Worm (Caenorhabditis elegans) whole organism, L4 larva: Measurements from ENCODE around the gene Y54G2A.37.
"Not testable (repeated sequence)": the region's sequence is repeated elsewhere in the genome, so short reads cannot be mapped to it uniquely, and the experiment has no call there.

Experiments
- F26F4.8 ChIP-seq: fragments of 200-800 bp; sonication (Bioruptor generic); conservative IDR thresholded peaks from 2 replicates; pipeline ENCODE4 v1.3.6; 2022; ENCODE audit warnings: missing genetic modification characterization, missing compliant biosample characterization
- F49E8.2 ChIP-seq: sonication (generic microtip); optimal IDR thresholded peaks from 2 replicates; lab custom pipeline; 2016; ENCODE audit warnings: missing compliant biosample characterization, mild to moderate bottlenecking, missing genetic modification characterization, borderline replicate concordance
- T26A8.4 ChIP-seq: fragments of 200-800 bp; sonication (Bioruptor generic); IDR thresholded peaks from 2 replicates; pipeline ENCODE4 v1.3.6; 2022; ENCODE audit warnings: missing genetic modification characterization, missing compliant biosample characterization
- Y48G9A.11 ChIP-seq: fragments of 200-800 bp; sonication (Bioruptor generic); IDR thresholded peaks from 2 replicates; pipeline ENCODE4 v1.3.6; 2022; ENCODE audit warnings: missing genetic modification reagents, missing genetic modification characterization, missing compliant biosample characterization
- ZK337.2 ChIP-seq: fragments of 200-800 bp; sonication (Bioruptor generic); IDR thresholded peaks from 2 replicates; pipeline ENCODE4 v1.3.6; 2022; ENCODE audit warnings: missing genetic modification reagents, missing genetic modification characterization, missing compliant biosample characterization
- ama-1 ChIP-seq: fragments of 150-350 bp; optimal IDR thresholded peaks from 2 replicates; lab custom pipeline; 2014; ENCODE audit warnings: inconsistent platforms, mixed read lengths
- ceh-20 ChIP-seq: fragments of 200-800 bp; sonication (Bioruptor generic); IDR thresholded peaks from 2 replicates; pipeline ENCODE4 v1.3.6; 2022; ENCODE audit warnings: missing genetic modification reagents, missing genetic modification characterization, missing compliant biosample characterization
- ceh-28 ChIP-seq: fragments of 150-350 bp; optimal IDR thresholded peaks from 2 replicates; lab custom pipeline; 2014; ENCODE audit warnings: missing biosample characterization, missing genetic modification reagents, missing genetic modification characterization
- ctbp-1 ChIP-seq: fragments of 200-800 bp; sonication (Bioruptor generic); IDR thresholded peaks from 2 replicates; pipeline ENCODE4 v1.3.6; 2022; ENCODE audit warnings: missing genetic modification reagents, missing genetic modification characterization, missing compliant biosample characterization
- daf-16 ChIP-seq, 3 experiments: sonication (generic microtip); optimal IDR thresholded peaks; 2 replicates each; lab custom pipeline; 2016 to 2017; ENCODE audit warnings: missing genetic modification characterization in 3 of 3, missing genetic modification reagents in 3 of 3, mild to moderate bottlenecking in 2 of 3, missing compliant biosample characterization in 2 of 3, missing biosample characterization in 1 of 3, moderate library complexity in 1 of 3
- dpl-1 ChIP-seq: fragments of 150-350 bp; optimal IDR thresholded peaks from 2 replicates; lab custom pipeline; 2014; ENCODE audit warnings: missing biosample characterization, missing genetic modification reagents, missing genetic modification characterization
- dve-1 ChIP-seq: sonication (generic microtip); optimal IDR thresholded peaks from 2 replicates; lab custom pipeline; 2017; ENCODE audit warnings: antibody characterized with exemption, mild to moderate bottlenecking, missing genetic modification characterization, missing compliant biosample characterization; ENCODE audit not compliant: insufficient read depth
- hif-1 ChIP-seq, 2 experiments: sonication (generic microtip); optimal IDR thresholded peaks; 2 replicates each; lab custom pipeline; 2016 to 2017; ENCODE audit warnings: missing compliant biosample characterization in 2 of 2, missing genetic modification characterization in 2 of 2, missing genetic modification reagents in 2 of 2, missing genotype in 2 of 2, mild to moderate bottlenecking in 1 of 2
- hlh-11 ChIP-seq: fragments of 200-800 bp; sonication (Bioruptor generic); optimal IDR thresholded peaks from 2 replicates; lab custom pipeline; 2018; ENCODE audit warnings: mild to moderate bottlenecking, missing genetic modification characterization, missing compliant biosample characterization
- hlh-30 ChIP-seq: sonication (generic microtip); optimal IDR thresholded peaks from 2 replicates; lab custom pipeline; 2017; ENCODE audit warnings: antibody characterized with exemption, mild to moderate bottlenecking, missing genetic modification characterization, missing compliant biosample characterization; ENCODE audit not compliant: insufficient read depth
- hmg-1.1 ChIP-seq: fragments of 200-800 bp; sonication (Bioruptor generic); IDR thresholded peaks from 2 replicates; pipeline ENCODE4 v1.3.6; 2022; ENCODE audit warnings: missing genetic modification reagents, missing genetic modification characterization, missing compliant biosample characterization
- jun-1 ChIP-seq: fragments of 150-350 bp; optimal IDR thresholded peaks from 2 replicates; lab custom pipeline; 2014; ENCODE audit warnings: missing biosample characterization, missing genetic modification reagents, missing genetic modification characterization
- lim-7 ChIP-seq: fragments of 200-800 bp; sonication (Bioruptor generic); IDR thresholded peaks from 2 replicates; pipeline ENCODE4 v1.3.6; 2022; ENCODE audit warnings: missing genetic modification characterization, missing compliant biosample characterization
- lin-15B ChIP-seq: fragments of 150-350 bp; sonication (generic microtip); optimal IDR thresholded peaks from 3 replicates; lab custom pipeline; 2014; ENCODE audit warnings: missing biosample characterization, missing genetic modification characterization
- lin-38 ChIP-seq: fragments of 200-800 bp; sonication (Bioruptor generic); IDR thresholded peaks from 2 replicates; pipeline ENCODE4 v1.3.6; 2022; ENCODE audit warnings: missing genetic modification reagents, missing genetic modification characterization, missing compliant biosample characterization
- lir-3 ChIP-seq: sonication (generic microtip); optimal IDR thresholded peaks from 2 replicates; lab custom pipeline; 2016; ENCODE audit warnings: mild to moderate bottlenecking, missing genetic modification characterization, missing compliant biosample characterization
- lsy-2 ChIP-seq, 2 experiments: fragments of 150-350 bp in 1 of 2; sonication (generic microtip) in 1 of 2; optimal IDR thresholded peaks; 2 replicates each; lab custom pipeline; 2014 to 2017; ENCODE audit warnings: missing biosample characterization in 2 of 2, missing genetic modification characterization in 2 of 2
- mdt-29 ChIP-seq: fragments of 200-800 bp; sonication (Bioruptor generic); IDR thresholded peaks from 2 replicates; pipeline ENCODE4 v1.3.6; 2022; ENCODE audit warnings: missing genetic modification reagents, missing genetic modification characterization, missing compliant biosample characterization
- mep-1 ChIP-seq: fragments of 150-350 bp; sonication (generic microtip); optimal IDR thresholded peaks from 3 replicates; lab custom pipeline; 2014; ENCODE audit warnings: missing biosample characterization, missing genetic modification characterization
- mes-2 ChIP-seq: sonication (generic microtip); optimal IDR thresholded peaks from 2 replicates; lab custom pipeline; 2016; ENCODE audit warnings: missing genotype, mild to moderate bottlenecking, missing genetic modification characterization, missing compliant biosample characterization; ENCODE audit not compliant: poor library complexity, severe bottlenecking
- mxl-2 ChIP-seq: fragments of 200-800 bp; sonication (Bioruptor generic); conservative IDR thresholded peaks from 2 replicates; pipeline ENCODE4 v1.3.6; 2022; ENCODE audit warnings: missing genetic modification reagents, missing genetic modification characterization, missing compliant biosample characterization
- nhr-10 ChIP-seq: fragments of 150-350 bp; optimal IDR thresholded peaks from 2 replicates; lab custom pipeline; 2014; ENCODE audit warnings: missing biosample characterization, missing genetic modification characterization
- nhr-25 ChIP-seq: sonication (generic microtip); optimal IDR thresholded peaks from 2 replicates; lab custom pipeline; 2017; ENCODE audit warnings: missing genetic modification characterization, mild to moderate bottlenecking, missing compliant biosample characterization, antibody characterized with exemption, moderate library complexity, borderline replicate concordance; ENCODE audit not compliant: insufficient read depth
- nhr-28 ChIP-seq: fragments of 150-350 bp; optimal IDR thresholded peaks from 2 replicates; lab custom pipeline; 2014; ENCODE audit warnings: missing biosample characterization, missing genetic modification characterization
- nhr-6 ChIP-seq: fragments of 150-350 bp; optimal IDR thresholded peaks from 2 replicates; lab custom pipeline; 2014; ENCODE audit warnings: missing biosample characterization, missing genetic modification characterization
- rbr-2 ChIP-seq: sonication (generic microtip); optimal IDR thresholded peaks from 2 replicates; lab custom pipeline; 2016; ENCODE audit warnings: missing genotype, missing genetic modification characterization, missing compliant biosample characterization
- set-16 ChIP-seq: fragments of 200-800 bp; sonication (Bioruptor generic); IDR thresholded peaks from 2 replicates; pipeline ENCODE4 v1.3.6; 2022; ENCODE audit warnings: missing genetic modification reagents, missing genetic modification characterization, missing compliant biosample characterization
- spr-3 ChIP-seq: fragments of 200-800 bp; sonication (Bioruptor generic); optimal IDR thresholded peaks from 2 replicates; lab custom pipeline; 2018; ENCODE audit warnings: mild to moderate bottlenecking, missing genetic modification characterization, missing compliant biosample characterization
- tra-1 ChIP-seq: fragments of 200-800 bp; sonication (Bioruptor generic); IDR thresholded peaks from 2 replicates; pipeline ENCODE4 v1.3.6; 2022; ENCODE audit warnings: missing genetic modification reagents, missing genetic modification characterization, missing compliant biosample characterization
- unc-130 ChIP-seq: sonication (generic microtip); optimal IDR thresholded peaks from 2 replicates; lab custom pipeline; 2016; ENCODE audit warnings: missing genetic modification reagents, missing genetic modification characterization, missing compliant biosample characterization
- unc-39 ChIP-seq: sonication (generic microtip); optimal IDR thresholded peaks from 2 replicates; lab custom pipeline; 2017; ENCODE audit warnings: missing biosample characterization, missing genetic modification characterization
- zag-1 ChIP-seq: fragments of 150-350 bp; optimal IDR thresholded peaks from 2 replicates; lab custom pipeline; 2014; ENCODE audit warnings: missing biosample characterization, missing genetic modification characterization
- zfp-2 ChIP-seq: sonication (generic microtip); optimal IDR thresholded peaks from 2 replicates; lab custom pipeline; 2016; ENCODE audit warnings: mild to moderate bottlenecking, missing genetic modification characterization, missing compliant biosample characterization

Y54G2A.37 gene

ce11 chrIV:2775992-2776630 is 44.4 kb upstream of the Y54G2A.37 start (continued):
- TF ChIP-seq hlh-30 (tag; lab: Kevin White, UChicago): peak; percentile 78
- TF ChIP-seq set-16 (GFP tag; lab: Robert Waterston, UW): peak; percentile 80
- no peak for TF ChIP-seq mxl-2 (GFP tag; lab: Robert Waterston, UW)

DNA sequence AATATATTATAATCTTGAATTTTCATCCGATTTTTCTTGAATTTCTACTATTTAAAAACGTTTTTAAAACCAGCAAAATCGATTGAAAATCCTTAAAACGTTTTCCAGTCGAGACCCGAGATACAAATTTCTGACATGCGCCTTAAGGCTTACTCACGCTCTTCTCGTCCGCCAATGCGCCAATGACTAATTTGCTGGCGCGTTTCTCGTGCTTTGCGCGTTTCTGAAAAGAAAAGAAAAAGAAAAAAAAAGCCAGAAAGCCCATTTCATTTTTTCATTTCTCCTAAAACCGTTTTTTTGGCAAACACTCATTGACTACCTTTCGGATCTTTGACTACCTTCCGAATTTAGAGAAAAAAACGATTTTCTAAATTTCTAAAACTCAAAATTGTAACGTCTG is 43.8 kb upstream of the Y54G2A.37 start:
- no peak for TF ChIP-seq F26F4.8

DNA sequence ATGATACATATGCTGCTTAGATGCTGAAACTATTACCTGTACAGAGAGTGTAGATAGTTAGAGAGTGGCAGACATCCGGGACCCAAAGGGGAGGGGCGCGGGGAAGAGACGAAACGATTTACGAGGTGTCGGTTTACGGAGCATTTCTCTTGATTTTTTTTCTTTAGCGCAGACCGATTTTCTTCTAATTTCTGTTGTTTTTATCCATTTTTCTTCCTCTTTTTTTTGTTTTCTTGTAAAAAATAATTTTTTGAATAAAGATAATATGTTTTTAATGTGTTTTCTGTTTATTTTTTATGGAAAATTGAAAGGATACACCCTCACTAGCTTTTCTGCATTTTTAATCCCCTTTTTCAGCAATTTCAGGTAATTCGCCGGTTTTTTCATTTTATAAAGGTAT is 42.7 kb upstream of the Y54G2A.37 start, which contains the start of gene Y54G2A.72:
Y54G2A.72 (plus strand) TSS at position 301 of the 400 bp plus-strand sequence.
- not testable (repeated sequence) for TF ChIP-seq jun-1; nhr-25; lir-3 (tag; lab: Kevin White, UChicago)

DNA sequence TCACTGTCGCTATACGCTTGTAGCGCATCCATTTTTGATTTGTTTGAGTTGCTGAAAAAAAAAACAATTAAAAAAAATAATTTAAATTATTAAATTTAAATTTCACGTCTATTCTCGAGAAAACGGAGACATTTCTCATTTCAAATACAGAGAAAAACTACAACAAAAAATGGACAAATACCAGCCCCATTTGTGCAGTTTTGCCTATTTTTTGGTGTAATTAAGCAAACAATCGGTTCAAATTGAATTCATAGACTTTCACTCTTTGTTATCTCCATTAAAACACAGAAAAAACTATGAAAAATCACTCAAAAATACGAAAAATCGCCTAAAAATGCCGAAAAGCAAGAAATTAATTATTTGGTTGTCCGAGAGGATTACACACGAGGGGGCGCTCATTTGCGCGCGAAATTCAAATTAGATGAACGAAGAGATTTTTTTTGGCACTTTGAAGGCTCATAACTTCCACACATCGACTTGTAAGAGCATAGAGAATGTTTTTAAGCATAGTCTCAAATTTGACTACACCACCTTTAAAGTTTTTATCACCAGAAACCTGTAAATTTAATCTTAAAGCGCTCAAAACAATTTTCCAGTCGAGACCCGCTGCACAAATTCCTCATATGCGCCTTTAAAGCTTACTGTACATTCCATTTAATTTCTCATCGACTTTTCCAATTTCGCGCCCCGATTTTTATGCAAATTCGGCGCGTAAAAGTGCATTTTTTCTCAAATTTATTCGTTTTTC is 37.5 kb upstream of the Y54G2A.37 start, which contains the start of gene Y54G2A.12:
Y54G2A.12 (minus strand) TSS at position 51 of the 748 bp plus-strand sequence.
- 0 out of 2 replicates have a peak, but pooled peaks have one; percentile 46 for TF ChIP-seq Y48G9A.11 (GFP tag; lab: Robert Waterston, UW)
- TF ChIP-seq ZK337.2: no peak
- TF ChIP-seq nhr-10 (tag; lab: Kevin White, UChicago): no peak
- TF ChIP-seq zag-1 (tag; lab: Kevin White, UChicago): no peak
- TF ChIP-seq unc-39 (tag; lab: Kevin White, UChicago): no peak
- TF ChIP-seq F49E8.2 (tag; lab: Kevin White, UChicago): peak; percentile 61
- no peak for TF ChIP-seq zfp-2

- TF ChIP-seq mdt-29 (GFP tag; lab: Robert Waterston, UW) (no peak), daf-16 (GFP tag; optimal IDR thresholded peaks at IDR 0.05; lab: Kevin White, UChicago) (no peak), daf-16 (tag; optimal IDR thresholded peaks at IDR 0.05; lab: Kevin White, UChicago) (peak; percentile 71), spr-3 (GFP tag; lab: Kevin White, UChicago) (no peak), dpl-1 (GFP tag; lab: Kevin White, UChicago) (peak; percentile 24), ceh-28 (tag; lab: Kevin White, UChicago) (no peak), lin-15B (tag; lab: Kevin White, UChicago) (no peak), nhr-25 (no peak), T26A8.4 (GFP tag; lab: Robert Waterston, UW) (0 out of 2 replicates have a peak, but pooled peaks have one; percentile 43), ama-1 (no peak), nhr-10 (tag; lab: Kevin White, UChicago) (no peak), hif-1 (tag; optimal IDR thresholded peaks at IDR 0.05; lab: Kevin White, UChicago) (no peak), hlh-11 (tag; lab: Kevin White, UChicago) (peak; percentile 53), mep-1 (tag; lab: Kevin White, UChicago) (peak; percentile 40), ceh-20 (GFP tag; lab: Robert Waterston, UW) (0 out of 2 replicates have a peak, but pooled peaks have one; percentile 11), mes-2 (tag; lab: Kevin White, UChicago) (peak; percentile 51), hmg-1.1 (GFP tag; lab: Robert Waterston, UW) (peak; percentile 64), tra-1 (GFP tag; lab: Robert Waterston, UW) (no peak), hlh-30 (tag; lab: Kevin White, UChicago) (peak; percentile 50), nhr-6 (tag; lab: Kevin White, UChicago) (peak; percentile 28), rbr-2 (tag; lab: Kevin White, UChicago) (peak; percentile 30), ctbp-1 (GFP tag; lab: Robert Waterston, UW) (no peak), nhr-28 (tag; lab: Kevin White, UChicago) (peak; percentile 31), unc-130 (GFP tag; lab: Kevin White, UChicago) (no peak), ZK337.2 (no peak), lin-38 (no peak), lsy-2 (tag; optimal IDR thresholded peaks at IDR 0.05; lab: Kevin White, UChicago) (peak in 1 of 2 experiments; percentile 49), lim-7 (GFP tag; lab: Robert Waterston, UW) (no peak), dve-1 (tag; lab: Kevin White, UChicago) (peak; percentile 58)
Observed at ce11 chrIV:2785057-2785456, 35.5 kb upstream of the Y54G2A.37 start.
